Fruit fly (Drosophila melanogaster) whole organism, embryonic: ENCODE measurements around the gene Indy.

ENCODE experiments used
- Bdp1 ChIP-seq: fragments of 200-800 bp; sonication (Bioruptor generic); optimal IDR thresholded peaks from 3 replicates; lab custom pipeline; 2016; ENCODE audit warnings: missing biosample characterization, missing genetic modification characterization
- Blimp-1 ChIP-seq: fragments of 200-800 bp; sonication (Bioruptor generic); optimal IDR thresholded peaks from 3 replicates; lab custom pipeline; 2018; ENCODE audit warnings: missing biosample characterization, missing genetic modification characterization, mild to moderate bottlenecking, moderate library complexity, missing genetic modification reagents
- CG10147 ChIP-seq: fragments of 200-800 bp; sonication (Bioruptor generic); optimal IDR thresholded peaks from 2 replicates; lab custom pipeline; 2019; ENCODE audit warnings: missing biosample characterization, mild to moderate bottlenecking, missing genetic modification characterization, moderate library complexity
- CG12391 ChIP-seq: fragments of 200-800 bp; sonication (Bioruptor generic); optimal IDR thresholded peaks from 3 replicates; lab custom pipeline; 2018; ENCODE audit warnings: missing biosample characterization, mild to moderate bottlenecking, missing genetic modification characterization, moderate library complexity
- CG13287 ChIP-seq: fragments of 200-800 bp; sonication (Bioruptor generic); IDR thresholded peaks from 2 replicates; pipeline ENCODE4 v1.3.6; 2022; ENCODE audit warnings: missing biosample characterization, missing genetic modification characterization; ENCODE audit not compliant: partially characterized antibody
- CG13624 ChIP-seq: fragments of 200-800 bp; sonication (Bioruptor generic); optimal IDR thresholded peaks from 2 replicates; lab custom pipeline; 2016; ENCODE audit warnings: missing biosample characterization, missing genetic modification characterization
- CG14710 ChIP-seq: fragments of 200-800 bp; sonication (Bioruptor generic); optimal IDR thresholded peaks from 3 replicates; lab custom pipeline; 2019; ENCODE audit warnings: missing biosample characterization, mild to moderate bottlenecking, missing genetic modification characterization, moderate library complexity
- CG15073 ChIP-seq: fragments of 200-800 bp; sonication (Bioruptor generic); optimal IDR thresholded peaks from 2 replicates; lab custom pipeline; 2016; ENCODE audit warnings: missing biosample characterization, missing genetic modification characterization
- CG15269 ChIP-seq: fragments of 200-800 bp; sonication (Bioruptor generic); optimal IDR thresholded peaks from 2 replicates; lab custom pipeline; 2018; ENCODE audit warnings: missing biosample characterization, mild to moderate bottlenecking, missing genetic modification characterization, moderate library complexity
- CG17328 ChIP-seq: fragments of 200-800 bp; sonication (Bioruptor generic); IDR thresholded peaks from 2 replicates; pipeline ENCODE4 v1.3.6; 2022; ENCODE audit warnings: missing biosample characterization, missing genetic modification characterization
- CG17612 ChIP-seq: fragments of 200-800 bp; sonication (Bioruptor generic); IDR thresholded peaks from 2 replicates; pipeline ENCODE4 v1.3.6; 2022; ENCODE audit warnings: missing biosample characterization, missing genetic modification characterization
- CG18011 ChIP-seq: fragments of 200-800 bp; sonication (Bioruptor generic); optimal IDR thresholded peaks from 2 replicates; lab custom pipeline; 2017; ENCODE audit warnings: missing biosample characterization, missing genetic modification characterization, mild to moderate bottlenecking, moderate library complexity, missing genotype
- CG18476 ChIP-seq: fragments of 200-800 bp; sonication (Bioruptor generic); optimal IDR thresholded peaks from 2 replicates; lab custom pipeline; 2016; ENCODE audit warnings: missing biosample characterization, mild to moderate bottlenecking, missing genetic modification characterization
- CG32767 ChIP-seq: fragments of 200-800 bp; sonication (Bioruptor generic); IDR thresholded peaks from 2 replicates; pipeline ENCODE4 v1.3.6; 2022; ENCODE audit warnings: missing biosample characterization, missing genetic modification characterization
- CG33557 ChIP-seq: fragments of 200-800 bp; sonication (Bioruptor generic); optimal IDR thresholded peaks from 2 replicates; lab custom pipeline; 2019; ENCODE audit warnings: missing biosample characterization, mild to moderate bottlenecking, missing genetic modification characterization, moderate library complexity
- CG42726 ChIP-seq: fragments of 200-800 bp; sonication (Bioruptor generic); IDR thresholded peaks from 2 replicates; pipeline ENCODE4 v1.3.6; 2022; ENCODE audit warnings: missing biosample characterization, missing genetic modification characterization; ENCODE audit not compliant: partially characterized antibody
- CG6683 ChIP-seq: fragments of 200-800 bp; sonication (Bioruptor generic); optimal IDR thresholded peaks from 2 replicates; lab custom pipeline; 2017; ENCODE audit warnings: missing biosample characterization, mild to moderate bottlenecking, missing genetic modification characterization, missing genetic modification reagents
- CG6854 ChIP-seq: fragments of 200-800 bp; sonication (Bioruptor generic); optimal IDR thresholded peaks from 3 replicates; lab custom pipeline; 2017; ENCODE audit warnings: missing biosample characterization, mild to moderate bottlenecking, missing genetic modification characterization
- CG7786 ChIP-seq: fragments of 200-800 bp; sonication (Bioruptor generic); optimal IDR thresholded peaks from 2 replicates; lab custom pipeline; 2016; ENCODE audit warnings: missing biosample characterization, missing genetic modification characterization
- CG7987 ChIP-seq: fragments of 200-800 bp; sonication (Bioruptor generic); optimal IDR thresholded peaks from 2 replicates; lab custom pipeline; 2018; ENCODE audit warnings: missing biosample characterization, mild to moderate bottlenecking, missing genetic modification characterization, moderate library complexity
- CG8281 ChIP-seq: fragments of 200-800 bp; sonication (Bioruptor generic); optimal IDR thresholded peaks from 2 replicates; lab custom pipeline; 2018; ENCODE audit warnings: missing biosample characterization, mild to moderate bottlenecking, missing genetic modification characterization, moderate library complexity
- CG9437 ChIP-seq: fragments of 200-800 bp; sonication (Bioruptor generic); optimal IDR thresholded peaks from 2 replicates; lab custom pipeline; 2018; ENCODE audit warnings: missing biosample characterization, mild to moderate bottlenecking, missing genetic modification characterization
- CkIIα-i1 ChIP-seq: fragments of 200-800 bp; sonication (Bioruptor generic); IDR thresholded peaks from 2 replicates; pipeline ENCODE4 v1.3.6; 2022; ENCODE audit warnings: missing biosample characterization, missing genetic modification characterization
- Ets65A ChIP-seq: fragments of 200-800 bp; sonication (Bioruptor generic); peaks from one replicate; lab custom pipeline; 2016; ENCODE audit warnings: missing biosample characterization, missing genetic modification characterization
- Fer3 ChIP-seq: fragments of 200-800 bp; sonication (Bioruptor generic); optimal IDR thresholded peaks from 2 replicates; lab custom pipeline; 2018; ENCODE audit warnings: missing biosample characterization, mild to moderate bottlenecking, missing genetic modification characterization, moderate library complexity
- Hr39 ChIP-seq: fragments of >200 bp; optimal IDR thresholded peaks from 2 replicates; lab custom pipeline; 2017
- Hr78 ChIP-seq, 2 experiments: fragments of 200-800 bp in 1 of 2; fragments of >200 bp in 1 of 2; sonication (Bioruptor generic) in 1 of 2; optimal IDR thresholded peaks; 2 replicates each; lab custom pipeline; 2017 to 2019; ENCODE audit warnings: missing biosample characterization in 2 of 2, missing genetic modification characterization in 2 of 2, mild to moderate bottlenecking in 1 of 2, moderate library complexity in 1 of 2
- Mad ChIP-seq: fragments of 200-800 bp; sonication (Bioruptor generic); optimal IDR thresholded peaks from 2 replicates; lab custom pipeline; 2016; ENCODE audit warnings: missing biosample characterization, missing genetic modification characterization
- Optix ChIP-seq: fragments of 200-800 bp; sonication (Bioruptor generic); IDR thresholded peaks from 3 replicates; pipeline ENCODE4 v1.3.6; 2022; ENCODE audit warnings: missing biosample characterization, missing genetic modification characterization
- TFAM ChIP-seq: fragments of 200-800 bp; sonication (Bioruptor generic); optimal IDR thresholded peaks from 2 replicates; lab custom pipeline; 2017; ENCODE audit warnings: missing biosample characterization, missing genetic modification characterization, inconsistent platforms
- bsh ChIP-seq, 2 experiments: fragments of 200-800 bp; sonication (Bioruptor generic); optimal IDR thresholded peaks; 2 replicates each; lab custom pipeline; 2017 to 2018; ENCODE audit warnings: mild to moderate bottlenecking in 2 of 2, missing biosample characterization in 2 of 2, missing genetic modification characterization in 2 of 2, moderate library complexity in 1 of 2
- crc ChIP-seq: fragments of 200-800 bp; sonication (Bioruptor generic); optimal IDR thresholded peaks from 2 replicates; lab custom pipeline; 2016; ENCODE audit warnings: missing biosample characterization, missing genetic modification characterization
- danr ChIP-seq: fragments of 200-800 bp; sonication (Bioruptor generic); IDR thresholded peaks from 2 replicates; pipeline ENCODE4 v1.3.6; 2022; ENCODE audit warnings: missing biosample characterization, missing genetic modification characterization
- disco-r ChIP-seq: fragments of 200-800 bp; sonication (Bioruptor generic); optimal IDR thresholded peaks from 2 replicates; lab custom pipeline; 2016; ENCODE audit warnings: missing biosample characterization, missing genetic modification characterization
- ftz-f1 ChIP-seq: fragments of 200-800 bp; sonication (Bioruptor generic); optimal IDR thresholded peaks from 2 replicates; lab custom pipeline; 2016; ENCODE audit warnings: missing biosample characterization, missing genetic modification characterization
- fu2 ChIP-seq: fragments of 200-800 bp; sonication (Bioruptor generic); optimal IDR thresholded peaks from 2 replicates; lab custom pipeline; 2016; ENCODE audit warnings: missing biosample characterization, missing genetic modification characterization
- her ChIP-seq: fragments of 200-800 bp; sonication (Bioruptor generic); optimal IDR thresholded peaks from 2 replicates; lab custom pipeline; 2016; ENCODE audit warnings: missing biosample characterization, missing genetic modification characterization
- insv ChIP-seq, 2 experiments: fragments of 200-800 bp; sonication (Bioruptor generic); optimal IDR thresholded peaks; 3 replicates each; lab custom pipeline; 2016 to 2018; ENCODE audit warnings: missing biosample characterization in 2 of 2, missing genetic modification characterization in 2 of 2
- nerfin-1 ChIP-seq: fragments of 200-800 bp; sonication (Bioruptor generic); optimal IDR thresholded peaks from 3 replicates; lab custom pipeline; 2019; ENCODE audit warnings: missing biosample characterization, mild to moderate bottlenecking, missing genetic modification characterization, moderate library complexity
- pb ChIP-seq: fragments of 200-800 bp; sonication (Bioruptor generic); optimal IDR thresholded peaks from 3 replicates; lab custom pipeline; 2016; ENCODE audit warnings: missing biosample characterization, missing genetic modification characterization
- phol ChIP-seq: fragments of 200-800 bp; sonication (Bioruptor generic); optimal IDR thresholded peaks from 3 replicates; lab custom pipeline; 2018; ENCODE audit warnings: missing biosample characterization, mild to moderate bottlenecking, missing genetic modification characterization, moderate library complexity
- psq ChIP-seq: fragments of 200-800 bp; sonication (Bioruptor generic); optimal IDR thresholded peaks from 2 replicates; lab custom pipeline; 2017; ENCODE audit warnings: missing biosample characterization, missing genetic modification characterization
- seq ChIP-seq: fragments of 200-800 bp; sonication (Bioruptor generic); IDR thresholded peaks from 2 replicates; pipeline ENCODE4 v1.3.6; 2022; ENCODE audit warnings: missing biosample characterization, missing genetic modification characterization
- ssp ChIP-seq: fragments of 200-800 bp; sonication (Bioruptor generic); IDR thresholded peaks from 2 replicates; pipeline ENCODE4 v1.3.6; 2022; ENCODE audit warnings: missing biosample characterization, missing genetic modification characterization
- sug ChIP-seq: fragments of 200-800 bp; optimal IDR thresholded peaks from 2 replicates; lab custom pipeline; 2019; ENCODE audit warnings: missing biosample characterization, mild to moderate bottlenecking, missing genetic modification characterization, moderate library complexity
- tgo ChIP-seq: fragments of 200-800 bp; sonication (Bioruptor generic); IDR thresholded peaks from 3 replicates; pipeline ENCODE4 v1.3.6; 2022; ENCODE audit warnings: missing biosample characterization, missing genetic modification characterization
- tin ChIP-seq: fragments of 200-800 bp; sonication (Bioruptor generic); optimal IDR thresholded peaks from 3 replicates; lab custom pipeline; 2016; ENCODE audit warnings: missing biosample characterization, missing genetic modification characterization
- toy ChIP-seq: fragments of 200-800 bp; sonication (Bioruptor generic); IDR thresholded peaks from 2 replicates; pipeline ENCODE4 v1.3.6; 2022; ENCODE audit warnings: missing biosample characterization, missing genetic modification characterization
- unpg ChIP-seq: fragments of 200-800 bp; sonication (Bioruptor generic); optimal IDR thresholded peaks from 3 replicates; lab custom pipeline; 2018; ENCODE audit warnings: missing biosample characterization, mild to moderate bottlenecking, missing genetic modification characterization, moderate library complexity
- zf30C ChIP-seq: fragments of 200-800 bp; sonication (Bioruptor generic); optimal IDR thresholded peaks from 3 replicates; lab custom pipeline; 2018; ENCODE audit warnings: missing biosample characterization, mild to moderate bottlenecking, missing genetic modification characterization

Gene Indy

dm6 chr3L:18867521-18867920 is 21.5 kb upstream of the Indy start, which contains the start of gene Dysb (continued):
- TF ChIP-seq CG9437 (GFP tag; lab: Kevin White, UChicago) (peak; percentile 69), sug (peak; percentile 68), CG15269 (peak; percentile 94), toy (GFP tag; lab: Robert Waterston, UW) (peak; percentile 77; the same call in 1 of the 2 replicates), ftz-f1 (peak; percentile 49), danr (GFP tag; lab: Robert Waterston, UW) (peak; percentile 69; the same call in 1 of the 2 replicates), tgo (peak; percentile 91), CG32767 (GFP tag; lab: Robert Waterston, UW) (peak; percentile 70), CG7987 (GFP tag; lab: Kevin White, UChicago) (peak; percentile 70), CG10147 (peak; percentile 81), psq (peak; percentile 73), CG17328 (GFP tag; lab: Robert Waterston, UW) (peak; percentile 94), fu2 (GFP tag; lab: Kevin White, UChicago) (peak; percentile 36), CG8281 (tag; lab: Kevin White, UChicago) (peak; percentile 52), pb (GFP tag; lab: Kevin White, UChicago) (peak; percentile 4), Optix (GFP tag; lab: Robert Waterston, UW) (peak; percentile 84), ssp (no peak; the same call in none of the 2 replicates), CG17612 (peak; percentile 54; the same call in 1 of the 2 replicates), CG13624 (peak; percentile 48), CG42726 (GFP tag; lab: Robert Waterston, UW) (no peak), tin (peak; percentile 86), phol (tag; lab: Kevin White, UChicago) (peak; percentile 81), CG18011 (GFP tag; lab: Kevin White, UChicago) (peak; percentile 64), Hr78 (GFP tag; optimal IDR thresholded peaks at IDR 0.05; lab: Kevin White, UChicago) (peak in 1 of 2 experiments; percentile 56), CG12391 (tag; lab: Kevin White, UChicago) (peak; percentile 92), CG14710 (peak; percentile 85), TFAM (GFP tag; lab: Kevin White, UChicago) (peak; percentile 8), nerfin-1 (tag; lab: Kevin White, UChicago) (peak; percentile 76), zf30C (no peak), insv (GFP tag; optimal IDR thresholded peaks at IDR 0.05; lab: Kevin White, UChicago) (peak in 1 of 2 experiments; percentile 63), CG6683 (GFP tag; lab: Kevin White, UChicago) (peak; percentile 73), disco-r (GFP tag; lab: Kevin White, UChicago) (no peak), CG6854 (GFP tag; lab: Kevin White, UChicago) (peak; percentile 68), CG13287 (GFP tag; lab: Robert Waterston, UW) (peak; percentile 63), unpg (GFP tag; lab: Kevin White, UChicago) (peak; percentile 92), Bdp1 (peak; percentile 49), Hr39 (lab: Kevin White, UChicago) (no peak), CG7786 (peak; percentile 50), Blimp-1 (GFP tag; lab: Kevin White, UChicago) (peak; percentile 88), crc (GFP tag; lab: Kevin White, UChicago) (peak; percentile 42), seq (GFP tag; lab: Robert Waterston, UW) (peak; percentile 90), CG18476 (peak; percentile 72), bsh (GFP tag; optimal IDR thresholded peaks at IDR 0.05; lab: Kevin White, UChicago) (peak; percentile 48 to 92), Ets65A (no peak), CG33557 (GFP tag; lab: Kevin White, UChicago) (peak; percentile 65), her (GFP tag; lab: Kevin White, UChicago) (peak; percentile 21), CkIIα-i1 (GFP tag; lab: Robert Waterston, UW) (no peak), Fer3 (tag; lab: Kevin White, UChicago) (peak; percentile 91), CG15073 (GFP tag; lab: Kevin White, UChicago) (no peak), Mad (GFP tag; lab: Kevin White, UChicago) (peak; percentile 63)
